Fruit fly (Drosophila melanogaster): ENCODE measurements around the gene CG7394.

The CG7394 gene

dm6 chr3L:11555662-11556460, 5.9 kb upstream of the CG7394 start:
- TF ChIP-seq org-1 (GFP tag; optimal IDR thresholded peaks at IDR 0.05) (peak; percentile 64), Deaf1 (tag; optimal IDR thresholded peaks at IDR 0.05) (peak; percentile 66), oc (tag; optimal IDR thresholded peaks at IDR 0.05) (peak; percentile 51), tx (GFP tag; optimal IDR thresholded peaks at IDR 0.05) (peak; percentile 16), CG2120 (GFP tag; optimal IDR thresholded peaks at IDR 0.05) (peak; percentile 70), Poxn (GFP tag; IDR thresholded peaks at IDR 0.05) (no peak), CG4424 (GFP tag; optimal IDR thresholded peaks at IDR 0.05) (peak; percentile 71), Pdp1 (GFP tag; optimal IDR thresholded peaks at IDR 0.05) (peak in 1 of 2 experiments; percentile 59), CG3847 (GFP tag; IDR thresholded peaks at IDR 0.05) (peak; percentile 59; the same call in 1 of the 2 replicates), CG7963 (GFP tag; IDR thresholded peaks at IDR 0.05; ENCODE audit: partially characterized antibody) (0 out of 3 replicates have a peak, but pooled peaks have one; percentile 7), CG2202 (tag; optimal IDR thresholded peaks at IDR 0.05) (peak; percentile 63), CG11723 (GFP tag; optimal IDR thresholded peaks at IDR 0.05) (peak; percentile 10), CG10979 (tag; optimal IDR thresholded peaks at IDR 0.05) (peak; percentile 90), CG9817 (tag; optimal IDR thresholded peaks at IDR 0.05) (peak; percentile 54), repo (GFP tag; optimal IDR thresholded peaks at IDR 0.05) (no peak), CG13296 (GFP tag; optimal IDR thresholded peaks at IDR 0.05) (peak; percentile 74), CG6813 (GFP tag; optimal IDR thresholded peaks at IDR 0.05) (peak; percentile 47), Rx (GFP tag; IDR thresholded peaks at IDR 0.05) (no peak), p53 (GFP tag; optimal IDR thresholded peaks at IDR 0.05) (no peak), phol (tag; optimal IDR thresholded peaks at IDR 0.05) (peak; percentile 87), NK7.1 (GFP tag; optimal IDR thresholded peaks at IDR 0.05) (no peak), ara (GFP tag; IDR thresholded peaks at IDR 0.05) (no peak), Hand (GFP tag; optimal IDR thresholded peaks at IDR 0.05) (peak; percentile 46), Bgb (GFP tag; IDR thresholded peaks at IDR 0.05; ENCODE audit: partially characterized antibody) (peak; percentile 51; the same call in 1 of the 2 replicates), CG32532 (GFP tag; IDR thresholded peaks at IDR 0.05) (peak; percentile 65), Eip74EF (GFP tag; optimal IDR thresholded peaks at IDR 0.05) (peak in 1 of 2 experiments; percentile 87), CG6175 (GFP tag; IDR thresholded peaks at IDR 0.05) (peak; percentile 80), sisA (GFP tag; IDR thresholded peaks at IDR 0.05) (peak; percentile 16; the same call in 1 of the 2 replicates), abd-A (tag; optimal IDR thresholded peaks at IDR 0.05) (peak; percentile 91), CG5245 (GFP tag; optimal IDR thresholded peaks at IDR 0.05) (no peak), twi (tag; optimal IDR thresholded peaks at IDR 0.05) (peak; percentile 54), stwl (tag; optimal IDR thresholded peaks at IDR 0.05) (no peak), CG12155 (GFP tag; optimal IDR thresholded peaks at IDR 0.05) (peak; percentile 53), kni (GFP tag; optimal IDR thresholded peaks at IDR 0.05) (peak; percentile 11), CG3281 (GFP tag; optimal IDR thresholded peaks at IDR 0.05) (peak; percentile 69), CG14710 (tag; optimal IDR thresholded peaks at IDR 0.05) (peak; percentile 86), lmd (GFP tag; IDR thresholded peaks at IDR 0.05) (peak; percentile 66), ewg (GFP tag; optimal IDR thresholded peaks at IDR 0.05) (peak; percentile 62), Dbx (GFP tag; IDR thresholded peaks at IDR 0.05) (peak; percentile 67), fu2 (GFP tag; optimal IDR thresholded peaks at IDR 0.05) (peak; percentile 5), hb (GFP tag; IDR thresholded peaks at IDR 0.05; ENCODE audit: partially characterized antibody) (no peak), Dp (GFP tag; optimal IDR thresholded peaks at IDR 0.05) (no peak), dmrt11E (tag; optimal IDR thresholded peaks at IDR 0.05) (peak; percentile 82), Chrac-16 (GFP tag; optimal IDR thresholded peaks at IDR 0.05) (peak; percentile 39), Opbp (GFP tag; IDR thresholded peaks at IDR 0.05; ENCODE audit: partially characterized antibody) (0 out of 3 replicates have a peak, but pooled peaks have one; percentile 24), CG3838 (GFP tag; optimal IDR thresholded peaks at IDR 0.05) (peak; percentile 69), HmgZ (tag; optimal IDR thresholded peaks at IDR 0.05) (peak; percentile 65), Dfd (GFP tag; optimal IDR thresholded peaks at IDR 0.05) (peak in 1 of 2 experiments; percentile 77)

All from whole organism, embryonic.